Fruit fly (Drosophila melanogaster): ENCODE results near the gene ssp3.

ssp3 gene

DNA sequence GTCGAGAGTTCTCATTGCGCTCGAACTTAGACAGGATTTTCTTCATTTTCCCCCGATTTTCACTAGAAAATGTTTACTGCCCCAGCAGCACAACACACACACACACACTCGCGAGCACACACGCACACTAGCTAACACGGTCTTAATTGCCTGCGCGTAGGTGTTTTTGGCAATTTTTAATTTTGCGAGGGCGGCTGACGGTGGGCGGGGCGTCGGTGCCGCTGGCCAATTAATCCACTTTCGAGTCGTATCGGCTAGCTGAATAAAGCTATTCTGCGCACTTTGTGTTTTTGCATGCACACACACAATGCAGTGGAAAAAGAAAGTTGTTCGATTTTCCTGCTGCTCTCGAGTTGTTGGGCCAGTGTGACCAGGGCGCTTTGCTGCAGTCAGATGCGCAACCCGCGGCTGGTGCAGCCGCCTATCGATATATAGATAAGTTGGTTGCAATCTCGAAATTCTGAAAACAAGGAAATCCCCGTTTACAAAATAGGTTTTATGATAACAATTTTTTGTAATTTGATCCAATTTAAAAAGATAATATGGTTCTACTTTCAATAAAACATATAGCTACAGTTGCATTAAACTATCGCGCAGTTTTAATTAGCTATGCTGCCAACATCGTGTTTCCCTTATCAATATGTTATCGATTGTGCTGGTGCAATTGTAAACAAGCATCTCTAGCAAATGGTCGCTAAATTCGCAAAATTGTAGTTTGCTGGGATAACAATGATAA is 24.8 kb upstream of the ssp3 start, which contains the start of the genes Nak and Tango6 (continued):
- TF ChIP-seq OdsH (GFP tag; optimal IDR thresholded peaks at IDR 0.05) (no peak), CG16779 (tag; optimal IDR thresholded peaks at IDR 0.05) (no peak), CG3919 (GFP tag; optimal IDR thresholded peaks at IDR 0.05) (peak; percentile 24), CG31627 (GFP tag; optimal IDR thresholded peaks at IDR 0.05) (peak; percentile 58), Eip78C (GFP tag) (peak; percentile 71), Sox14 (GFP tag; optimal IDR thresholded peaks at IDR 0.05) (peak; percentile 72), CG6163 (GFP tag; IDR thresholded peaks at IDR 0.05) (no peak), cyc (GFP tag; optimal IDR thresholded peaks at IDR 0.05) (peak; percentile 7), CG3032 (tag; optimal IDR thresholded peaks at IDR 0.05) (peak; percentile 47), Smox (GFP tag; optimal IDR thresholded peaks at IDR 0.05) (peak; percentile 28), CG11902 (GFP tag; optimal IDR thresholded peaks at IDR 0.05) (no peak), CG9139 (GFP tag; optimal IDR thresholded peaks at IDR 0.05) (no peak), acj6 (GFP tag; optimal IDR thresholded peaks at IDR 0.05) (no peak), Hr38 (GFP tag; optimal IDR thresholded peaks at IDR 0.05) (no peak), fd59A (GFP tag; optimal IDR thresholded peaks at IDR 0.05) (no peak), CG4318 (GFP tag; optimal IDR thresholded peaks at IDR 0.05) (no peak), salr (GFP tag; optimal IDR thresholded peaks at IDR 0.05) (no peak), vri (GFP tag; optimal IDR thresholded peaks at IDR 0.05) (peak; percentile 40), lz (GFP tag; optimal IDR thresholded peaks at IDR 0.05) (peak; percentile 27), Eip93F (GFP tag; optimal IDR thresholded peaks at IDR 0.05) (no peak), Eip75B (GFP tag; optimal IDR thresholded peaks at IDR 0.05) (peak; percentile 36), topi (GFP tag; optimal IDR thresholded peaks at IDR 0.05) (peak; percentile 47), CG10631 (GFP tag; optimal IDR thresholded peaks at IDR 0.05) (no peak), svp (GFP tag) (peak; percentile 65)

DNA sequence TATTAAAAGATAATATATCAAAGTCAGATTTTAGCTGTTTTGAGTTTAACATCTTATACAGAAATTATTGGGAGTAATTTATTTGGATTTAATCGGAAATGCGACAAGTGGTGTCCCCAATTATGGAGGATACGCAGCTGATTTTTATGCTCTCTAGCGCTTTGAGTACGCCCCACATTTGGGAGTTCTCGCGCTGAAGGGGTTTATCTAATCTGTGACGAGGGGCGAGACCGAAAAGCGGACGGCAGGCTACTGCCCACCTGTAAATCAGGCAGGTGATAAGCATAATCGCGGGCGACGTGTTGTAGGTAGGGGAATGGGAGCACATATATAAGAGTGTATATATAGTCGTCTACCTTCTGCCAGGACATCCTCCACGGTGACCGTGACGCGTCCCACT is 24.1 kb upstream of the ssp3 start:
- TF ChIP-seq vri (GFP tag; optimal IDR thresholded peaks at IDR 0.05) (peak; percentile 1), CG8632 (GFP tag; optimal IDR thresholded peaks at IDR 0.05) (no peak)

DNA sequence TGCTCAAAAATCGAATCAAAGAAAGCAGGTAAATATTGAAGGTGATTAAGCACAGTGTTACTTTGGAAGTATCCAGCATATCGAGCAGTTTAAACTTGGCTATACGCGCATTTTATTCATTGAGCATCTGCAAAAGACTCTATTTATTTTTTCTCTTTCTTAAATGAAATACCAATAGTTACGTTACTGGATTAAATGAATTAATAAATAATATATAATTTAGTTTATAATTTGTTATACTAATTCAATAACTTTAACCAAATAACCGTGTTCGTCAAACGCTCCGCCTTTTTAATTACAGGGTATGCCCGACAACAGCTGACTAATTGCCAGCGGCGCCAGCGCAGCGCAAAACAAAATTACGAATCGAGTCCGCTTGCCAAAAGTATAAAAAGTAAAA is 23.1 kb upstream of the ssp3 start:
- TF ChIP-seq Smox (GFP tag; optimal IDR thresholded peaks at IDR 0.05): no peak
- peak; percentile 5 for TF ChIP-seq OdsH (GFP tag; optimal IDR thresholded peaks at IDR 0.05)
- peak; percentile 70 for TF ChIP-seq svp (GFP tag)
- peak; percentile 15 for TF ChIP-seq acj6 (GFP tag; optimal IDR thresholded peaks at IDR 0.05)
- peak; percentile 22 for TF ChIP-seq CG10631 (GFP tag; optimal IDR thresholded peaks at IDR 0.05)
- TF ChIP-seq Met (GFP tag; optimal IDR thresholded peaks at IDR 0.05): peak; percentile 27
- peak; percentile 55; the same call in 2 of the 3 replicates for TF ChIP-seq CG8119 (GFP tag; IDR thresholded peaks at IDR 0.05)
- TF ChIP-seq eg (GFP tag; IDR thresholded peaks at IDR 0.05): peak; percentile 60; the same call in 2 of the 3 replicates
- no peak for TF ChIP-seq Ets21C (GFP tag; optimal IDR thresholded peaks at IDR 0.05)
- peak; percentile 39 for TF ChIP-seq Hr4 (GFP tag; optimal IDR thresholded peaks at IDR 0.05)
- TF ChIP-seq net (GFP tag; optimal IDR thresholded peaks at IDR 0.05): peak; percentile 19
- TF ChIP-seq CG15336 (GFP tag; IDR thresholded peaks at IDR 0.05): peak; percentile 61
- peak; percentile 7 for TF ChIP-seq CG11902 (GFP tag; optimal IDR thresholded peaks at IDR 0.05)
- peak; percentile 37 for TF ChIP-seq achi (GFP tag; optimal IDR thresholded peaks at IDR 0.05)
- peak; percentile 5 for TF ChIP-seq Blimp-1 (GFP tag; optimal IDR thresholded peaks at IDR 0.05)
- TF ChIP-seq CG6808 (GFP tag; optimal IDR thresholded peaks at IDR 0.05): peak; percentile 8
- no peak for TF ChIP-seq CG1621 (tag; optimal IDR thresholded peaks at IDR 0.05)
- peak; percentile 5 for TF ChIP-seq topi (GFP tag; optimal IDR thresholded peaks at IDR 0.05)
- no peak for TF ChIP-seq Sox15 (GFP tag; optimal IDR thresholded peaks at IDR 0.05)
- peak; percentile 4 for TF ChIP-seq CG6276 (GFP tag; optimal IDR thresholded peaks at IDR 0.05)
- TF ChIP-seq CG7368 (GFP tag; optimal IDR thresholded peaks at IDR 0.05): no peak
- peak; percentile 44 for TF ChIP-seq Eip93F (GFP tag; optimal IDR thresholded peaks at IDR 0.05)
